Worm (Caenorhabditis elegans) whole organism, young adult: ENCODE results near the gene srr-6.
A peak's percentile ranks its signal among the peaks of the same experiment; 100 is the strongest.

Experiments
- B0019.2 ChIP-seq: fragments of 200-800 bp; sonication (Bioruptor generic); conservative IDR thresholded peaks from 2 replicates; pipeline ENCODE4 v1.3.6; 2022; ENCODE audit warnings: missing genetic modification reagents, missing genetic modification characterization, missing compliant biosample characterization
- F33H1.4 ChIP-seq: fragments of 200-800 bp; sonication (Bioruptor generic); IDR thresholded peaks from 2 replicates; pipeline ENCODE4 v1.3.6; 2022; ENCODE audit warnings: missing genetic modification reagents, missing genetic modification characterization, missing compliant biosample characterization
- F37B4.10 ChIP-seq: fragments of 200-800 bp; sonication (Bioruptor generic); IDR thresholded peaks from 2 replicates; pipeline ENCODE4 v1.3.6; 2022; ENCODE audit warnings: missing genetic modification characterization, missing compliant biosample characterization
- F57C9.4 ChIP-seq: sonication (generic microtip); optimal IDR thresholded peaks from 2 replicates; lab custom pipeline; 2017; ENCODE audit warnings: mild to moderate bottlenecking, missing genetic modification characterization, missing compliant biosample characterization
- T26A5.8 ChIP-seq: sonication (generic microtip); optimal IDR thresholded peaks from 2 replicates; lab custom pipeline; 2016; ENCODE audit warnings: missing genetic modification characterization, missing compliant biosample characterization
- Y53F4B.3 ChIP-seq: fragments of 200-800 bp; sonication (Bioruptor generic); IDR thresholded peaks from 2 replicates; pipeline ENCODE4 v1.3.6; 2022; ENCODE audit warnings: missing genetic modification reagents, missing genetic modification characterization, missing compliant biosample characterization
- ZK185.1 ChIP-seq: sonication (generic microtip); optimal IDR thresholded peaks from 2 replicates; lab custom pipeline; 2016; ENCODE audit warnings: mild to moderate bottlenecking, missing genetic modification characterization, missing compliant biosample characterization; ENCODE audit not compliant: poor library complexity, severe bottlenecking
- akir-1 ChIP-seq: fragments of 200-800 bp; sonication (Bioruptor generic); optimal IDR thresholded peaks from 2 replicates; lab custom pipeline; 2018; ENCODE audit warnings: mild to moderate bottlenecking, missing genetic modification characterization, moderate library complexity, missing compliant biosample characterization
- cebp-1 ChIP-seq, 2 experiments: fragments of 200-800 bp in 1 of 2; sonication (Bioruptor generic) in 1 of 2; sonication (generic microtip) in 1 of 2; IDR thresholded peaks in 1 of 2; optimal IDR thresholded peaks in 1 of 2; 2 replicates each; pipeline versions ENCODE4 v1.3.6 to Lab custom; 2017 to 2022; ENCODE audit warnings: missing compliant biosample characterization in 2 of 2, missing genetic modification characterization in 2 of 2, mild to moderate bottlenecking in 1 of 2, missing genetic modification reagents in 1 of 2, moderate library complexity in 1 of 2
- cebp-2 ChIP-seq: fragments of 200-800 bp; sonication (Bioruptor generic); IDR thresholded peaks from 2 replicates; pipeline ENCODE4 v1.3.6; 2022; ENCODE audit warnings: missing genetic modification characterization, missing compliant biosample characterization
- ceh-58 ChIP-seq: fragments of 200-800 bp; sonication (Bioruptor generic); IDR thresholded peaks from 2 replicates; pipeline ENCODE4 v1.3.6; 2022; ENCODE audit warnings: missing genetic modification characterization, missing compliant biosample characterization
- ceh-91 ChIP-seq: fragments of 200-800 bp; sonication (Bioruptor generic); IDR thresholded peaks from 2 replicates; pipeline ENCODE4 v1.3.6; 2022; ENCODE audit warnings: missing genetic modification reagents, missing genetic modification characterization, missing compliant biosample characterization
- chd-7 ChIP-seq: sonication (generic microtip); optimal IDR thresholded peaks from 2 replicates; lab custom pipeline; 2016; ENCODE audit warnings: mild to moderate bottlenecking, missing genetic modification characterization, moderate library complexity, missing compliant biosample characterization
- hsf-1 ChIP-seq: fragments of 200-800 bp; sonication (Bioruptor generic); IDR thresholded peaks from 2 replicates; pipeline ENCODE4 v1.3.6; 2022; ENCODE audit warnings: missing genetic modification reagents, missing genetic modification characterization, missing compliant biosample characterization
- let-607 ChIP-seq, 2 experiments: fragments of 200-800 bp in 1 of 2; sonication (Bioruptor generic) in 1 of 2; sonication (generic microtip) in 1 of 2; optimal IDR thresholded peaks; 2 replicates each; lab custom pipeline; 2016 to 2018; ENCODE audit warnings: mild to moderate bottlenecking in 2 of 2, missing compliant biosample characterization in 2 of 2, missing genetic modification characterization in 2 of 2, moderate library complexity in 2 of 2, missing genotype in 1 of 2
- lin-40 ChIP-seq: sonication (generic microtip); optimal IDR thresholded peaks from 2 replicates; lab custom pipeline; 2016; ENCODE audit warnings: missing genetic modification characterization, mild to moderate bottlenecking, missing compliant biosample characterization, missing genotype, missing genetic modification reagents
- lsy-27 ChIP-seq: sonication (generic microtip); optimal IDR thresholded peaks from 2 replicates; lab custom pipeline; 2017; ENCODE audit warnings: missing genetic modification characterization, mild to moderate bottlenecking, missing compliant biosample characterization, antibody characterized with exemption, missing genotype, borderline replicate concordance; ENCODE audit not compliant: insufficient read depth
- mcd-1 ChIP-seq: fragments of 200-800 bp; sonication (Bioruptor generic); IDR thresholded peaks from 2 replicates; pipeline ENCODE4 v1.3.6; 2022; ENCODE audit warnings: missing genetic modification reagents, missing genetic modification characterization, missing compliant biosample characterization
- nfya-1 ChIP-seq: sonication (generic microtip); optimal IDR thresholded peaks from 2 replicates; lab custom pipeline; 2017; ENCODE audit warnings: antibody characterized with exemption, missing compliant biosample characterization, missing genetic modification characterization, borderline replicate concordance; ENCODE audit not compliant: insufficient read depth
- nfya-2 ChIP-seq: fragments of 200-800 bp; sonication (Bioruptor generic); IDR thresholded peaks from 2 replicates; pipeline ENCODE4 v1.3.6; 2022; ENCODE audit warnings: missing genetic modification reagents, missing genetic modification characterization, missing compliant biosample characterization
- nfyb-1 ChIP-seq: fragments of 200-800 bp; sonication (Bioruptor generic); IDR thresholded peaks from 2 replicates; pipeline ENCODE4 v1.3.6; 2022; ENCODE audit warnings: missing genetic modification reagents, missing genetic modification characterization, missing compliant biosample characterization
- nhr-27 ChIP-seq: fragments of 200-800 bp; sonication (Bioruptor generic); optimal IDR thresholded peaks from 2 replicates; lab custom pipeline; 2018; ENCODE audit warnings: mild to moderate bottlenecking, missing genetic modification characterization, moderate library complexity, missing compliant biosample characterization
- nhr-80 ChIP-seq: sonication (generic microtip); optimal IDR thresholded peaks from 2 replicates; lab custom pipeline; 2016; ENCODE audit warnings: missing genetic modification characterization, missing compliant biosample characterization
- snpc-3.4 ChIP-seq: sonication (generic microtip); optimal IDR thresholded peaks from 2 replicates; lab custom pipeline; 2017; ENCODE audit warnings: missing genetic modification characterization, mild to moderate bottlenecking, missing compliant biosample characterization, antibody characterized with exemption, moderate library complexity, missing genotype, missing genetic modification reagents
- somi-1 ChIP-seq: fragments of 200-800 bp; sonication (Bioruptor generic); optimal IDR thresholded peaks from 2 replicates; lab custom pipeline; 2018; ENCODE audit warnings: mild to moderate bottlenecking, missing genetic modification characterization, missing compliant biosample characterization
- sptf-2 ChIP-seq: fragments of 200-800 bp; sonication (Bioruptor generic); optimal IDR thresholded peaks from 2 replicates; lab custom pipeline; 2018; ENCODE audit warnings: mild to moderate bottlenecking, missing genetic modification characterization, missing compliant biosample characterization
- unc-130 ChIP-seq: sonication (generic microtip); optimal IDR thresholded peaks from 2 replicates; lab custom pipeline; 2016; ENCODE audit warnings: missing genetic modification reagents, missing genetic modification characterization, missing compliant biosample characterization
- xnd-1 ChIP-seq: sonication (generic microtip); optimal IDR thresholded peaks from 2 replicates; lab custom pipeline; 2016; ENCODE audit warnings: missing genotype, missing genetic modification reagents, missing genetic modification characterization, missing compliant biosample characterization
- ztf-22 ChIP-seq: fragments of 200-800 bp; sonication (Bioruptor generic); optimal IDR thresholded peaks from 2 replicates; lab custom pipeline; 2018; ENCODE audit warnings: mild to moderate bottlenecking, missing genetic modification characterization, moderate library complexity, missing compliant biosample characterization
- ztf-25 ChIP-seq: fragments of 200-800 bp; sonication (Bioruptor generic); IDR thresholded peaks from 2 replicates; pipeline ENCODE4 v1.3.6; 2022; ENCODE audit warnings: missing genetic modification reagents, missing genetic modification characterization, missing compliant biosample characterization

The srr-6 gene

DNA sequence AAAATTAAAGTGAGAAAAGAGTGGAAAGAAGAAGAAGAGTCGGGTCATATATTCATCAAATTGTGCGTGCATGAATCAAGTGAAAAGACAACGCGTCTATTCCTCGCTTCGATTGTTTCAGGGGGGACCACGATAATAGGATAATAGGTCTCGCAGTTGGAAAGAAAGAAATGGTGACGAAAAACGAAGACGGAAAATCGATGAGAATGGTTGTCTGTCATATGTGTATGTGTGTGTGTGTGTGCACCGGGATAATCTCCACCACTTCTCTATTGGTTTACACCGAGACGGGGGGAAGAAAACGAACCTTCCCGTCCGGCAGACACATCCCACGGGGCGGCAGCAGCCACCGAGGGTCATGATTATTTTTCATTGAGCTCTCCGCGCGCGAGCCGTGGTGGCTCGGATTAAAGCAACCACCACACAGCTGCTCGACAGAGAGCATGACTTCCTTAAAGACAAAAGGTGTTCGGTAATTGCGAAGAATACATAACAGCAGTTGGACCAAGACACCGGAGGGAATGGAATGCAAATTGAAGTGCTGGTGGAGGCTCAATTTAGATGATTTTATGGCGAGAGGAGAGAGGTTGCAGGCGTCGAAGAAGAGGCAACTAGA is 48.5 kb upstream of the srr-6 start:
- TF ChIP-seq Y53F4B.3 (no peak), snpc-3.4 (tag; lab: Kevin White, UChicago) (no peak), chd-7 (peak; percentile 20), F57C9.4 (tag; lab: Kevin White, UChicago) (no peak), nfyb-1 (GFP tag; lab: Robert Waterston, UW) (0 out of 2 replicates have a peak, but pooled peaks have one; percentile 25), xnd-1 (tag; lab: Kevin White, UChicago) (no peak), unc-130 (no peak)

DNA sequence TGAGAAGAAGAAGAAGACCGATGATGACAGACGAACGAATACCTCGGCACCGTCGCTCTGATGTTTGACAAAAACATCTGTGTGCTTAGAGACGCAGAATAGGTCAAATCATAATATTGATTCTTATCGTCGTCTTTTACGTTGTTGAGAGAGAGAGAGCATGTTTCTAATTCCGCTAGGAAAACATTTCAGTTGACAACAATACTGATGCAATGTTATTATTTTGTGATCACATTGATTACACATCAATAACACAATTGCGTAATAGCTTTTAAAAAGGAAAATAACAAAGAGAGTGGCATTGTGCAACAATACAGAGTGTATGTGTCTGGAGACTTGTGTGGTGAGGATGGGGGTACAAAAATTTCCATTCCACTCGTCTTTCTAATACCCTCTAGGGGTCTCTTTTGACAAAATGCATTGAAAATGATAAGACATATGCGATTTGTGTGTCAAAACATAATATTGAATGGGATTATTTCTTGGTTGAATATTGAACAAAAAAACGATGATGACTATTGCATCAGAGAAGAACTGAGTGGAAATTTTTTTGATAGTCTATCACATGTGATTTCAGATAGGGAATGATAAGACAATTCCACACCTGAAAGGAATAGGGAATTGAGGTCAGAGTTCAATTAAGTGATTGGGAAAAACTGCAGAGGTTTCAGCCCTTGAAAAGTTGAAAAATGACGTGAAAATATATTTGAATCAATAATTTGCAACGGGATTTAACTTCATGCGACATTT is 47.8 kb upstream of the srr-6 start:
- TF ChIP-seq nhr-80 (tag; lab: Kevin White, UChicago) (peak; percentile 53), cebp-1 (GFP tag; IDR thresholded peaks at IDR 0.05; lab: Robert Waterston, UW) (peak; percentile 37; the same call in 1 of the 2 replicates), cebp-1 (tag; optimal IDR thresholded peaks at IDR 0.05; lab: Kevin White, UChicago) (peak; percentile 48), lsy-27 (no peak)

DNA sequence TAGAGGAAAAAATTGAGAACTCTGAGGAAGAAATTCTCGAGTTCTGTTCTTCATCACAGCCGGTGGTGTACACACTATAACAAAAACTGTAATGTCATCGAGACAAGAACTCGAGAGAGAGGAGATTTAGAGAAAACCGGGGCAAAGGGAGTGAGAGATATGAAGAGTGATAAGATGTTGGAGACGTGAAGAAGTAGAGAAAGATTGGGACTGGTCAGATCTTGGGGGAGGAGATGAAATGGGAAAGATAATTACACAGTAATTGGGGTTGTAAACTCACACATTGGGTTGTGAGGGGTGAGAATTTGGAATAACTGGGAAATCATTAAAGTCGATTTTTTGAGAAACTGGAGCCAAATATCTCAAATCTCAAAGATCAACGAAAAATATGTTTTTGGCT is 46.8 kb upstream of the srr-6 start:
- TF ChIP-seq nhr-27 (tag; lab: Kevin White, UChicago) (no peak), cebp-2 (GFP tag; lab: Robert Waterston, UW) (no peak)

DNA sequence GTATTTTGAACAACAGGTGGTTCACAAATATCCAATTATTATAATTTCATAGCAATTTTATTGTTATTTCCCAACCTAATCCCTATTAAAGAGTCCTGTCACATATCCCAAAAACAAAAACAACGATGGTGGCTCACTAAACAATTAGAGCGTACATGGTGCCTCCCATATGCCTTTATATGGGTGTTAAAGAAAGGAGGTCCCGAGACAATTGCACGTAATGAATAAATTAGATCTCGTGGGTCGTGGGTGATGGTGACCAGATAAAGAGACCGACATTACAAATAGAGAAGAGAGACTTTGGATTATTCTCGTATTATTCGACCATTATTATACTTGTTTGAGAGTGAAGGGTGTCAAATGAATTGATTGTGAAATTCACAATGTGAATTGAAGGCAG is 45.4 kb upstream of the srr-6 start:
- TF ChIP-seq nfya-2 (GFP tag; lab: Robert Waterston, UW), result no peak
- no peak for TF ChIP-seq nfya-1
- TF ChIP-seq sptf-2 (GFP tag; lab: Kevin White, UChicago), result no peak
- no peak for TF ChIP-seq ceh-58 (GFP tag; lab: Robert Waterston, UW)
- no peak for TF ChIP-seq let-607 (tag; optimal IDR thresholded peaks at IDR 0.05; lab: Kevin White, UChicago)
- no peak for TF ChIP-seq ZK185.1 (tag; lab: Kevin White, UChicago)

DNA sequence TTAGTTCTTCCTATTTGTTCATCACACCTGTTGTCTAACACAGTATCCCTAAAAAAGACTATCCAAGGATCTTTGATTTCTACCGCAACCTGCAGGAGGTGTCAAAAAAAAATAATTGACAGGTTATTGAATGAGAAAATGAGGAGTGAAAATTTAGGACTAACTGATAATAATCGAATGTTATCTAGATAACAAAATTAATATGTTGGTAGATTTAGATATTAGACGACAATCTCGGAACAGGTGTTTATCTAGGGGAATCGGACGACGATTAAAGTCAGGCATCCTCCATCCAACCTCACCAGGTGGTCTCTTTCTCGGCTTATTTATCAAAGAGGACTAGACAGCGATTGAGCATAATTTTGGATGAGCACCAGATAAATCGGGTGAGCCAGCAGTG is 43.8 kb upstream of the srr-6 start:
- TF ChIP-seq somi-1, result no peak
- peak; percentile 6 for TF ChIP-seq nhr-80 (tag; lab: Kevin White, UChicago)

DNA sequence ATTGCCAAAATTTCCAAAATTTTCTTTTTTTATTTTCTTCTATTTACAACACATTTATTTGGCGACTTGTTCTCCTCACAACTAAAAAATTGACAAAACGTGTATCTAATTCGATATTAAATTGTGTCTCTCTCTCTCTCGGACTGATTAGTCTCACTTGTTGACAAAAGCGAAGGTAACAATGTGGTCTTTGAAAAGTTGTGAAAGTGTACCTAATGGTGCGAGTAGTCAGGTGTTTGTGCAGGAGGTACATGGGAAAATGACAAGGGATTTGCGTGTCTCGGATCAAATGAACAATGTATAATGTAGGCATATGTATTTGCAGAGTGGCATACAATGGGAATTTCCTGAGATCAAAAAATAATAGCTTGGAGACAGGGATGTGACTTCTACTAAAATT is 43.1 kb upstream of the srr-6 start:
- TF ChIP-seq nhr-80 (tag; lab: Kevin White, UChicago), result peak; percentile 5
- no peak for TF ChIP-seq hsf-1 (GFP tag; lab: Robert Waterston, UW)
- TF ChIP-seq, all 124 proteins: peak for 1

DNA sequence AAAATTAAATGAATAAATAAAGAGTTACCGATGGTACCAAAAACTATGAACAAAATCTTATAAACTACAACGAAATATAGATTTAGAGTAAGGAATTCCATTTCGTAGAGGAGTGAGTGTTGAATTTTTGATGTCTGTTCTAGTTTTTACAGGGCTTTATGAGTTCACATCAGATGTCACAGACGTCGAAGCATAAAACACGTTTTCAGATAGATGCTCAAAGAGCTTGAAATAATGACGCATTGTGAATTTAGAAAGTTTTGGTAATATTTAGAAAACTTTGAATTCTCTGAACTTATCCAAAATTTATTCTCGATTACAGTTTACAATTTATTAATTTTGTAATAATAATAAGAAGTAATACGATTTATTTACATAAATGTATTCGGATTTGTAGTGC is 39.7 kb upstream of the srr-6 start, which contains the start of gene srsx-9:
Gene srsx-9 (minus strand): TSS at position 101 of the 400 bp plus-strand sequence.
- TF ChIP-seq ztf-22 (GFP tag; lab: Kevin White, UChicago) (no peak), F37B4.10 (GFP tag; lab: Robert Waterston, UW) (no peak), lin-40 (tag; lab: Kevin White, UChicago) (no peak), mcd-1 (GFP tag; lab: Robert Waterston, UW) (no peak), B0019.2 (GFP tag; lab: Robert Waterston, UW) (no peak), ZK185.1 (tag; lab: Kevin White, UChicago) (no peak), Y53F4B.3 (no peak), ceh-91 (GFP tag; lab: Robert Waterston, UW) (no peak), ztf-25 (GFP tag; lab: Robert Waterston, UW) (no peak), akir-1 (GFP tag; lab: Kevin White, UChicago) (no peak), T26A5.8 (tag; lab: Kevin White, UChicago) (no peak), F33H1.4 (GFP tag; lab: Robert Waterston, UW) (no peak)
